Fruit fly (Drosophila melanogaster) whole organism, prepupa: ENCODE results near the gene blot.

Experiments
- Blimp-1 ChIP-seq: fragments of 200-800 bp; sonication (Bioruptor generic); optimal IDR thresholded peaks from 3 replicates; lab custom pipeline; 2017; ENCODE audit warnings: missing biosample characterization, missing genetic modification characterization, mild to moderate bottlenecking, moderate library complexity, missing genetic modification reagents
- CG10669 ChIP-seq: fragments of 200-800 bp; sonication (Bioruptor generic); optimal IDR thresholded peaks from 3 replicates; lab custom pipeline; 2018; ENCODE audit warnings: missing biosample characterization, mild to moderate bottlenecking, missing genetic modification characterization, moderate library complexity
- CG11294 ChIP-seq: fragments of 200-800 bp; sonication (Bioruptor generic); IDR thresholded peaks from 2 replicates; pipeline ENCODE4 v1.3.6; 2022; ENCODE audit warnings: missing biosample characterization, missing genetic modification characterization
- CG11762 ChIP-seq: fragments of 200-800 bp; sonication (Bioruptor generic); optimal IDR thresholded peaks from 3 replicates; lab custom pipeline; 2016; ENCODE audit warnings: missing biosample characterization, missing genetic modification characterization; ENCODE audit not compliant: insufficient read depth
- CG11902 ChIP-seq: fragments of 200-800 bp; sonication (Bioruptor generic); optimal IDR thresholded peaks from 3 replicates; lab custom pipeline; 2016; ENCODE audit warnings: missing biosample characterization, missing genetic modification characterization
- CG15336 ChIP-seq: fragments of 200-800 bp; sonication (Bioruptor generic); IDR thresholded peaks from 2 replicates; pipeline ENCODE4 v1.3.6; 2022; ENCODE audit warnings: missing biosample characterization, missing genetic modification characterization
- CG16779 ChIP-seq: fragments of 200-800 bp; sonication (Bioruptor generic); optimal IDR thresholded peaks from 3 replicates; lab custom pipeline; 2017; ENCODE audit warnings: missing biosample characterization, mild to moderate bottlenecking, missing genetic modification characterization
- CG3032 ChIP-seq: fragments of 200-800 bp; optimal IDR thresholded peaks from 2 replicates; lab custom pipeline; 2019; ENCODE audit warnings: missing biosample characterization, mild to moderate bottlenecking, missing genetic modification characterization, moderate library complexity
- CG31627 ChIP-seq: fragments of 200-800 bp; sonication (Bioruptor generic); optimal IDR thresholded peaks from 3 replicates; lab custom pipeline; 2016; ENCODE audit warnings: missing biosample characterization, missing genetic modification characterization
- CG34406 ChIP-seq: fragments of 200-800 bp; sonication (Bioruptor generic); optimal IDR thresholded peaks from 3 replicates; lab custom pipeline; 2016; ENCODE audit warnings: missing biosample characterization, missing genetic modification characterization
- CG3919 ChIP-seq: fragments of 200-800 bp; sonication (Bioruptor generic); optimal IDR thresholded peaks from 3 replicates; lab custom pipeline; 2016; ENCODE audit warnings: missing biosample characterization, missing genetic modification characterization
- CG6163 ChIP-seq: fragments of 200-800 bp; sonication (Bioruptor generic); IDR thresholded peaks from 3 replicates; pipeline ENCODE4 v1.3.6; 2022; ENCODE audit warnings: missing biosample characterization, missing genetic modification characterization
- CG6792 ChIP-seq: fragments of 200-800 bp; sonication (Bioruptor generic); optimal IDR thresholded peaks from 3 replicates; lab custom pipeline; 2016; ENCODE audit warnings: missing biosample characterization, missing genetic modification characterization
- CG6808 ChIP-seq: fragments of 200-800 bp; sonication (Bioruptor generic); optimal IDR thresholded peaks from 3 replicates; lab custom pipeline; 2017; ENCODE audit warnings: missing biosample characterization, missing genetic modification characterization, mild to moderate bottlenecking, moderate library complexity, missing genetic modification reagents
- CG7368 ChIP-seq: fragments of 200-800 bp; sonication (Bioruptor generic); optimal IDR thresholded peaks from 3 replicates; lab custom pipeline; 2016; ENCODE audit warnings: missing biosample characterization, missing genetic modification characterization
- CG8319 ChIP-seq: fragments of 200-800 bp; sonication (Bioruptor generic); optimal IDR thresholded peaks from 3 replicates; lab custom pipeline; 2016; ENCODE audit warnings: missing biosample characterization, missing genetic modification characterization
- Eip93F ChIP-seq: fragments of 200-800 bp; sonication (Bioruptor generic); optimal IDR thresholded peaks from 2 replicates; lab custom pipeline; 2016; ENCODE audit warnings: missing biosample characterization, mild to moderate bottlenecking, missing genetic modification characterization
- Ets21C ChIP-seq: fragments of 200-800 bp; sonication (Bioruptor generic); optimal IDR thresholded peaks from 3 replicates; lab custom pipeline; 2016; ENCODE audit warnings: missing biosample characterization, missing genetic modification characterization
- Ets96B ChIP-seq: fragments of 200-800 bp; optimal IDR thresholded peaks from 2 replicates; lab custom pipeline; 2019; ENCODE audit warnings: missing biosample characterization, mild to moderate bottlenecking, missing genetic modification characterization, moderate library complexity
- Gug ChIP-seq: fragments of 200-800 bp; sonication (Bioruptor generic); IDR thresholded peaks from 2 replicates; pipeline ENCODE4 v1.3.6; 2022; ENCODE audit warnings: missing biosample characterization, missing genetic modification characterization
- Hr38 ChIP-seq: sonication (Bioruptor generic); optimal IDR thresholded peaks from 2 replicates; lab custom pipeline; 2016; ENCODE audit warnings: missing biosample characterization, missing genetic modification characterization
- Hr39 ChIP-seq: fragments of 200-800 bp; sonication (Bioruptor generic); optimal IDR thresholded peaks from 2 replicates; lab custom pipeline; 2016; ENCODE audit warnings: missing biosample characterization, missing genetic modification characterization
- Hr4 ChIP-seq: fragments of 200-800 bp; sonication (Bioruptor generic); optimal IDR thresholded peaks from 3 replicates; lab custom pipeline; 2016; ENCODE audit warnings: missing biosample characterization, missing genetic modification characterization
- Lpt ChIP-seq: fragments of 200-800 bp; sonication (Bioruptor generic); optimal IDR thresholded peaks from 3 replicates; lab custom pipeline; 2016; ENCODE audit warnings: missing biosample characterization, missing genetic modification characterization
- Met ChIP-seq: fragments of 200-800 bp; sonication (Bioruptor generic); optimal IDR thresholded peaks from 3 replicates; lab custom pipeline; 2016; ENCODE audit warnings: missing biosample characterization, missing genetic modification characterization
- OdsH ChIP-seq: fragments of 200-800 bp; sonication (Bioruptor generic); optimal IDR thresholded peaks from 3 replicates; lab custom pipeline; 2016; ENCODE audit warnings: missing biosample characterization, missing genetic modification characterization
- Sox102F ChIP-seq: fragments of 200-800 bp; sonication (Bioruptor generic); optimal IDR thresholded peaks from 2 replicates; lab custom pipeline; 2016; ENCODE audit warnings: missing biosample characterization, mild to moderate bottlenecking, missing genetic modification characterization
- Sox14 ChIP-seq: fragments of 200-800 bp; sonication (Bioruptor generic); optimal IDR thresholded peaks from 3 replicates; lab custom pipeline; 2016; ENCODE audit warnings: missing biosample characterization, missing genetic modification characterization
- Sox15 ChIP-seq: fragments of 200-800 bp; sonication (Bioruptor generic); optimal IDR thresholded peaks from 3 replicates; lab custom pipeline; 2016; ENCODE audit warnings: missing biosample characterization, missing genetic modification characterization
- achi ChIP-seq: fragments of 200-800 bp; sonication (Bioruptor generic); optimal IDR thresholded peaks from 3 replicates; lab custom pipeline; 2016; ENCODE audit warnings: missing biosample characterization, missing genetic modification characterization
- acj6 ChIP-seq: fragments of 200-800 bp; sonication (Bioruptor generic); optimal IDR thresholded peaks from 3 replicates; lab custom pipeline; 2016; ENCODE audit warnings: missing biosample characterization, missing genetic modification characterization
- dac ChIP-seq: fragments of 200-800 bp; sonication (Bioruptor generic); optimal IDR thresholded peaks from 2 replicates; lab custom pipeline; 2017; ENCODE audit warnings: missing biosample characterization, mild to moderate bottlenecking, missing genetic modification characterization
- dsx ChIP-seq: fragments of 200-800 bp; optimal IDR thresholded peaks from 3 replicates; lab custom pipeline; 2019; ENCODE audit warnings: missing biosample characterization, mild to moderate bottlenecking, missing genetic modification characterization, moderate library complexity; ENCODE audit not compliant: poor library complexity, severe bottlenecking
- eg ChIP-seq: fragments of 200-800 bp; sonication (Bioruptor generic); IDR thresholded peaks from 3 replicates; pipeline ENCODE4 v1.3.6; 2022; ENCODE audit warnings: missing biosample characterization, missing genetic modification characterization
- esn ChIP-seq: fragments of 200-800 bp; sonication (Bioruptor generic); optimal IDR thresholded peaks from 2 replicates; lab custom pipeline; 2016; ENCODE audit warnings: missing biosample characterization, mild to moderate bottlenecking, missing genetic modification characterization, moderate library complexity
- fd59A ChIP-seq: fragments of 200-800 bp; sonication (Bioruptor generic); optimal IDR thresholded peaks from 2 replicates; lab custom pipeline; 2017; ENCODE audit warnings: missing biosample characterization, mild to moderate bottlenecking, missing genetic modification characterization, missing genetic modification reagents
- fd85E ChIP-seq: fragments of 200-800 bp; sonication (Bioruptor generic); optimal IDR thresholded peaks from 3 replicates; lab custom pipeline; 2016; ENCODE audit warnings: missing biosample characterization, missing genetic modification characterization
- fkh ChIP-seq: fragments of 200-800 bp; sonication (Bioruptor generic); optimal IDR thresholded peaks from 3 replicates; lab custom pipeline; 2017; ENCODE audit warnings: missing biosample characterization, mild to moderate bottlenecking, missing genetic modification characterization, moderate library complexity
- net ChIP-seq: fragments of 200-800 bp; sonication (Bioruptor generic); optimal IDR thresholded peaks from 3 replicates; lab custom pipeline; 2016; ENCODE audit warnings: missing biosample characterization, missing genetic modification characterization
- pdm3 ChIP-seq: fragments of 200-800 bp; sonication (Bioruptor generic); optimal IDR thresholded peaks from 3 replicates; lab custom pipeline; 2016; ENCODE audit warnings: missing biosample characterization, missing genetic modification characterization
- spab ChIP-seq: fragments of 200-800 bp; sonication (Bioruptor generic); optimal IDR thresholded peaks from 2 replicates; lab custom pipeline; 2017; ENCODE audit warnings: missing biosample characterization, mild to moderate bottlenecking, missing genetic modification characterization, missing genetic modification reagents
- ss ChIP-seq, 2 experiments: fragments of 200-800 bp; sonication (Bioruptor generic); optimal IDR thresholded peaks; 2 replicates in 1 of 2; 3 replicates in 1 of 2; lab custom pipeline; 2017 to 2018; ENCODE audit warnings: mild to moderate bottlenecking in 2 of 2, missing biosample characterization in 2 of 2, missing genetic modification characterization in 2 of 2, moderate library complexity in 1 of 2
- svp ChIP-seq: fragments of 200-800 bp; sonication (Bioruptor generic); peaks from one replicate; lab custom pipeline; 2016; ENCODE audit warnings: missing biosample characterization, missing genetic modification characterization
- topi ChIP-seq: fragments of 200-800 bp; sonication (Bioruptor generic); optimal IDR thresholded peaks from 3 replicates; lab custom pipeline; 2016; ENCODE audit warnings: missing biosample characterization, missing genetic modification characterization
- vri ChIP-seq: fragments of 200-800 bp; sonication (Bioruptor generic); optimal IDR thresholded peaks from 3 replicates; lab custom pipeline; 2016; ENCODE audit warnings: missing biosample characterization, mild to moderate bottlenecking, missing genetic modification characterization

The blot gene

DNA sequence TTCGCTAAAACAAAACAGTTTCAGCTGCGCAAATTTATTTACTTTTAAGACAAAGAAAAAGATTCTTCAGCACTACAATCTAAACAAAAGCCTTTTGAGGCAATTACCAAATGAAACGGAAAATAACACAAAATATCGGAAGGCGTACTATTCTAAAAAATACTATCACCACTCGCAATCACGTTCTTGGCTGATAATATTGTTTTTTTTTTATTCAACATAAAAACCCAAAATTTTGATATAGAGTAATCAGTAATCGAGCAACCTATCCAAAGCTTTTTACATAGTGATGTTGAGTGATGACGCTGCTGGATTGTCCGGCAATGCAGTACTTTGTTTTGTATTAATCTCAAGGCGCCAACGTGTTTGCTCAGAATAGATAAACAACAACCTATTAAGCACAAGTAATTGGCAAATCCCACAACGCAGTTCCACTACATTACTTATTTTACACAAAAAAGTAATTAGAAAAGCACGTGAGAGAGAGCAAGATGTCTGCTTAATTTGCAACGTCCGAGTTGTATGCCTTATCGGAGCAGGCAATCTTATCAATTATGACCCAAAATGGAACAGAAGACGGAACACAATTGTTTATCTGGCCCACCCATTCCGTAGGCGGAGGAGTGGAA is 9.8 kb upstream of the blot start (continued):
- TF ChIP-seq esn (GFP tag; lab: Kevin White, UChicago) (peak; percentile 31), spab (GFP tag; lab: Kevin White, UChicago) (no peak)

DNA sequence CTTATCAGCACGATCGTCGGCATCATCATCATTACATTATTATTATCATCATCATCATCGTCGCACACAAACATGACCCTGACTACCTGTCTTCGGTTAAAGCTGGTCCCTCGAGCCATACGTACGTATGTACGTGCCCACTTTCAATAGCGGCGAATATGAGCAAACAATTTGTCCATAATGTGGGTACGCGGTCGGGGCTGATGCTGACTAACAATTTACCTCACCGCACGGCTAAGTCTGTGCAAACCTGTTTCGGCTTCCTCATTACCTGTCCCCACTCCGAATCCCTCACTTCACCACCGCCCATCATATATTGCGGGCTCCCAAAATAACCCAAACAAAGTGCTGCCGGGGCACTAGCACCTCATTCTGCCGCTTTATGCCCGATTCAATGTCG is 9.1 kb upstream of the blot start:
- TF ChIP-seq vri (GFP tag; lab: Kevin White, UChicago) (peak; percentile 26), pdm3 (no peak), CG8319 (GFP tag; lab: Kevin White, UChicago) (no peak), dsx (GFP tag; lab: Kevin White, UChicago) (peak; percentile 32), Hr39 (GFP tag; lab: Kevin White, UChicago) (no peak), fd85E (GFP tag; lab: Kevin White, UChicago) (no peak), CG3919 (GFP tag; lab: Kevin White, UChicago) (no peak), Blimp-1 (GFP tag; lab: Kevin White, UChicago) (peak; percentile 36), CG10669 (GFP tag; lab: Kevin White, UChicago) (no peak), CG11902 (GFP tag; lab: Kevin White, UChicago) (no peak), eg (no peak), svp (GFP tag; lab: Kevin White, UChicago) (peak; percentile 18), Met (GFP tag; lab: Kevin White, UChicago) (no peak), Hr38 (GFP tag; lab: Kevin White, UChicago) (no peak), Gug (no peak), CG15336 (GFP tag; lab: Robert Waterston, UW) (no peak), CG6792 (no peak), achi (GFP tag; lab: Kevin White, UChicago) (no peak), CG3032 (tag; lab: Kevin White, UChicago) (no peak), net (GFP tag; lab: Kevin White, UChicago) (no peak), CG34406 (no peak), CG11762 (no peak), ss (GFP tag; optimal IDR thresholded peaks at IDR 0.05; lab: Kevin White, UChicago) (no peak), CG16779 (tag; lab: Kevin White, UChicago) (no peak), OdsH (no peak), Sox102F (GFP tag; lab: Kevin White, UChicago) (no peak), fkh (GFP tag; lab: Kevin White, UChicago) (peak; percentile 68)
- TF ChIP-seq, all 60 proteins: peak for 5

DNA sequence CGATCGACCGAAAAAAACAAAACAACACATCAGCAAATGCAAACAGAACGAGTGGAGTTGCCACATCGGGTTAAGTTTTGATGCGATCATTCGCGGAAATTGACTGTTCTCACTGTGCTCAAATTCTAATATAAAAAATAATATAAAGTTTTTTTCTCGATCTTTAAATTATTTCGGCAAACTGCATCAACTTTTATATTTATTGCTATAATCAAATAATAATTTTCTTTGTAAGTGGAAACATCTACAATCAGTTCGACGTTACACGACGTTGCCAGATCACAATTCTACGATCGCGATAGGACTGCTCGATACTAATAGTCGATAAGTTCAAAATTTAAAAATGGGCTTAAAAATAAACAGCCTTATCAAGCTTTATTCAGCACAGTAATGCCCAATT is 7.5 kb upstream of the blot start, which contains the start of gene Gorab:
Gene Gorab (minus strand): TSS at position 58 of the 400 bp plus-strand sequence.
- TF ChIP-seq Eip93F (GFP tag; lab: Kevin White, UChicago) (peak; percentile 84), CG3032 (tag; lab: Kevin White, UChicago) (peak; percentile 92), CG6792 (peak; percentile 64), Sox15 (peak; percentile 92), Lpt (peak; percentile 80), Sox14 (GFP tag; lab: Kevin White, UChicago) (peak; percentile 91), ss (GFP tag; optimal IDR thresholded peaks at IDR 0.05; lab: Kevin White, UChicago) (peak in 1 of 2 experiments; percentile 41), topi (peak; percentile 90), CG15336 (GFP tag; lab: Robert Waterston, UW) (peak; percentile 86), CG11762 (peak; percentile 56), Hr39 (GFP tag; lab: Kevin White, UChicago) (peak; percentile 92), dsx (GFP tag; lab: Kevin White, UChicago) (peak; percentile 77), CG6163 (GFP tag; lab: Robert Waterston, UW) (peak; percentile 95), eg (peak; percentile 97), CG8319 (GFP tag; lab: Kevin White, UChicago) (peak; percentile 74), CG6808 (peak; percentile 31), dac (GFP tag; lab: Kevin White, UChicago) (peak; percentile 46), Ets96B (tag; lab: Kevin White, UChicago) (peak; percentile 89), CG7368 (peak; percentile 72), Ets21C (GFP tag; lab: Kevin White, UChicago) (peak; percentile 77), acj6 (GFP tag; lab: Kevin White, UChicago) (peak; percentile 89), pdm3 (peak; percentile 90), CG16779 (tag; lab: Kevin White, UChicago) (no peak), fd59A (GFP tag; lab: Kevin White, UChicago) (peak; percentile 39), Blimp-1 (GFP tag; lab: Kevin White, UChicago) (peak; percentile 47), Met (GFP tag; lab: Kevin White, UChicago) (peak; percentile 86), fd85E (GFP tag; lab: Kevin White, UChicago) (peak; percentile 18), Hr4 (GFP tag; lab: Kevin White, UChicago) (peak; percentile 90), CG11902 (GFP tag; lab: Kevin White, UChicago) (peak; percentile 92), CG31627 (GFP tag; lab: Kevin White, UChicago) (peak; percentile 92), Gug (peak; percentile 94), CG11294 (GFP tag; lab: Robert Waterston, UW) (peak; percentile 90), svp (GFP tag; lab: Kevin White, UChicago) (peak; percentile 95)
